Worm (Caenorhabditis elegans) whole organism, mixed stage, embryonic: ENCODE results near the gene nadk-2.

Experiments used
- M03D4.4 ChIP-seq: sonication (generic microtip); optimal IDR thresholded peaks from 2 replicates; lab custom pipeline; 2017; ENCODE audit warnings: mild to moderate bottlenecking, missing genetic modification characterization, missing compliant biosample characterization
- bed-3 ChIP-seq: fragments of 200-800 bp; sonication (Bioruptor generic); optimal IDR thresholded peaks from 3 replicates; lab custom pipeline; 2018; ENCODE audit warnings: mild to moderate bottlenecking, missing genetic modification characterization, moderate library complexity, missing compliant biosample characterization
- ceh-39 ChIP-seq: fragments of 150-350 bp; optimal IDR thresholded peaks from 2 replicates; lab custom pipeline; 2014; ENCODE audit warnings: missing biosample characterization, missing genetic modification characterization
- ceh-43 ChIP-seq: fragments of 200-800 bp; sonication (Bioruptor generic); optimal IDR thresholded peaks from 2 replicates; lab custom pipeline; 2018; ENCODE audit warnings: mild to moderate bottlenecking, missing genetic modification characterization, moderate library complexity, missing compliant biosample characterization
- ceh-83 ChIP-seq: fragments of 200-800 bp; sonication (Bioruptor generic); optimal IDR thresholded peaks from 2 replicates; lab custom pipeline; 2018; ENCODE audit warnings: mild to moderate bottlenecking, missing genetic modification characterization, missing compliant biosample characterization
- ces-1 ChIP-seq: fragments of 150-350 bp; optimal IDR thresholded peaks from 2 replicates; lab custom pipeline; 2014; ENCODE audit warnings: missing biosample characterization, missing genetic modification reagents, missing genetic modification characterization
- cnd-1 ChIP-seq: fragments of 200-800 bp; sonication (Bioruptor generic); optimal IDR thresholded peaks from 2 replicates; lab custom pipeline; 2018; ENCODE audit warnings: mild to moderate bottlenecking, missing genetic modification characterization, missing compliant biosample characterization
- drap-1 ChIP-seq: fragments of 200-800 bp; sonication (Bioruptor generic); optimal IDR thresholded peaks from 3 replicates; lab custom pipeline; 2018; ENCODE audit warnings: mild to moderate bottlenecking, missing genetic modification characterization, missing compliant biosample characterization
- elt-1 ChIP-seq: sonication (generic microtip); optimal IDR thresholded peaks from 2 replicates; lab custom pipeline; 2017; ENCODE audit warnings: missing genetic modification characterization, mild to moderate bottlenecking, missing compliant biosample characterization, antibody characterized with exemption, moderate library complexity, borderline replicate concordance; ENCODE audit not compliant: insufficient read depth
- elt-3 ChIP-seq: fragments of 150-350 bp; optimal IDR thresholded peaks from 2 replicates; lab custom pipeline; 2014; ENCODE audit warnings: missing biosample characterization, missing genetic modification characterization
- flh-1 ChIP-seq: fragments of 200-800 bp; sonication (Bioruptor generic); optimal IDR thresholded peaks from 2 replicates; lab custom pipeline; 2018; ENCODE audit warnings: mild to moderate bottlenecking, missing genetic modification characterization, moderate library complexity, missing compliant biosample characterization
- ham-2 ChIP-seq: fragments of 200-800 bp; sonication (Bioruptor generic); optimal IDR thresholded peaks from 2 replicates; lab custom pipeline; 2018; ENCODE audit warnings: mild to moderate bottlenecking, missing genetic modification characterization, missing compliant biosample characterization
- hlh-1 ChIP-seq: fragments of 150-350 bp; optimal IDR thresholded peaks from 2 replicates; lab custom pipeline; 2014; ENCODE audit warnings: missing biosample characterization, missing genetic modification reagents, missing genetic modification characterization
- lin-13 ChIP-seq: fragments of 150-350 bp; optimal IDR thresholded peaks from 2 replicates; lab custom pipeline; 2014; ENCODE audit warnings: missing biosample characterization, missing genetic modification characterization
- lin-32 ChIP-seq: fragments of 200-800 bp; sonication (Bioruptor generic); optimal IDR thresholded peaks from 2 replicates; lab custom pipeline; 2018; ENCODE audit warnings: mild to moderate bottlenecking, missing genetic modification characterization, missing compliant biosample characterization
- lsy-2 ChIP-seq: fragments of 150-350 bp; optimal IDR thresholded peaks from 2 replicates; lab custom pipeline; 2014; ENCODE audit warnings: missing biosample characterization, missing genetic modification characterization
- mab-5 ChIP-seq: fragments of 150-350 bp; optimal IDR thresholded peaks from 2 replicates; lab custom pipeline; 2014; ENCODE audit warnings: missing biosample characterization, missing genetic modification characterization
- mep-1 ChIP-seq: fragments of 150-350 bp; optimal IDR thresholded peaks from 2 replicates; lab custom pipeline; 2017; ENCODE audit warnings: missing biosample characterization, missing genetic modification reagents, missing genetic modification characterization, inconsistent platforms
- mls-2 ChIP-seq: sonication (generic microtip); optimal IDR thresholded peaks from 2 replicates; lab custom pipeline; 2016; ENCODE audit warnings: mild to moderate bottlenecking, missing genetic modification characterization, moderate library complexity, missing compliant biosample characterization
- nhr-12 ChIP-seq: fragments of 150-350 bp; optimal IDR thresholded peaks from 2 replicates; lab custom pipeline; 2014; ENCODE audit warnings: missing biosample characterization, missing genetic modification characterization
- nhr-2 ChIP-seq: fragments of 150-350 bp; optimal IDR thresholded peaks from 2 replicates; lab custom pipeline; 2014; ENCODE audit warnings: missing biosample characterization, missing genetic modification characterization
- nhr-237 ChIP-seq: fragments of 150-350 bp; optimal IDR thresholded peaks from 2 replicates; lab custom pipeline; 2014; ENCODE audit warnings: missing biosample characterization, missing genetic modification characterization
- nhr-28 ChIP-seq: fragments of 150-350 bp; optimal IDR thresholded peaks from 2 replicates; lab custom pipeline; 2014; ENCODE audit warnings: missing biosample characterization, missing genetic modification characterization
- nhr-76 ChIP-seq: sonication (generic microtip); optimal IDR thresholded peaks from 2 replicates; lab custom pipeline; 2017; ENCODE audit warnings: missing biosample characterization, missing genetic modification characterization
- pha-4 ChIP-seq: fragments of 150-350 bp; optimal IDR thresholded peaks from 2 replicates; lab custom pipeline; 2018; ENCODE audit warnings: missing biosample characterization, missing genetic modification reagents, missing genetic modification characterization
- sem-2 ChIP-seq: fragments of 200-800 bp; sonication (Bioruptor generic); optimal IDR thresholded peaks from 2 replicates; lab custom pipeline; 2018; ENCODE audit warnings: mild to moderate bottlenecking, missing genetic modification characterization, missing compliant biosample characterization
- snpc-4 ChIP-seq: fragments of 150-350 bp; optimal IDR thresholded peaks from 2 replicates; lab custom pipeline; 2014; ENCODE audit warnings: missing biosample characterization, missing genetic modification characterization
- sptf-1 ChIP-seq: sonication (generic microtip); optimal IDR thresholded peaks from 2 replicates; lab custom pipeline; 2017; ENCODE audit warnings: mild to moderate bottlenecking, missing genetic modification characterization, moderate library complexity, missing compliant biosample characterization
- tbx-8 ChIP-seq: fragments of 200-800 bp; sonication (Bioruptor generic); optimal IDR thresholded peaks from 2 replicates; lab custom pipeline; 2018; ENCODE audit warnings: mild to moderate bottlenecking, missing genetic modification characterization, moderate library complexity, missing compliant biosample characterization
- unc-39 ChIP-seq: fragments of 150-350 bp; optimal IDR thresholded peaks from 2 replicates; lab custom pipeline; 2014; ENCODE audit warnings: missing biosample characterization, missing genetic modification characterization
- unc-62 ChIP-seq: fragments of 150-350 bp; optimal IDR thresholded peaks from 2 replicates; lab custom pipeline; 2014; ENCODE audit warnings: missing biosample characterization, missing genetic modification reagents, missing genetic modification characterization
- zip-8 ChIP-seq: fragments of 150-350 bp; optimal IDR thresholded peaks from 2 replicates; lab custom pipeline; 2014; ENCODE audit warnings: missing biosample characterization, missing genetic modification characterization
- ztf-11 ChIP-seq: fragments of 150-350 bp; optimal IDR thresholded peaks from 2 replicates; lab custom pipeline; 2014; ENCODE audit warnings: missing biosample characterization, missing genetic modification characterization

The nadk-2 gene

DNA sequence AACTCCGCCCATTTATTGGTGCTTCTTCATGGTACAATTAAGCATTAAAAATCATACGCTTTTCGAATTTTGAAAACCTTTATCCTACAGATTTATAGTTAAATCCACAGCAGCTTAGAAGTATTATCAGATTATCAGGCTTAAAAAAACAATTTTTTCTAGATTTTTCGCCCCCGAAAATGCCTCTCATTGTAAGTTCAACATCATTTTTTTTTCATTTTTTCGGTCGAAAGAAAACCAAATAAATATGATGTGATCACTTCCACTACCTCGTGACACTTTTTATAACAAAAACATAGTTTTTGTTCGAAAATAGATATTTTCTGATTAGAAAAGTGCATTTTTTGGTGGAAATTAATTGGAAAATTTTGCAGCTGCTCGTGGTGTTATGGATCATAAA lies 8.3 kb upstream of the nadk-2 start:
- TF ChIP-seq mep-1 (tag; lab: Kevin White, UChicago) (no peak), sptf-1 (tag; lab: Kevin White, UChicago) (no peak), nhr-237 (no peak)

DNA sequence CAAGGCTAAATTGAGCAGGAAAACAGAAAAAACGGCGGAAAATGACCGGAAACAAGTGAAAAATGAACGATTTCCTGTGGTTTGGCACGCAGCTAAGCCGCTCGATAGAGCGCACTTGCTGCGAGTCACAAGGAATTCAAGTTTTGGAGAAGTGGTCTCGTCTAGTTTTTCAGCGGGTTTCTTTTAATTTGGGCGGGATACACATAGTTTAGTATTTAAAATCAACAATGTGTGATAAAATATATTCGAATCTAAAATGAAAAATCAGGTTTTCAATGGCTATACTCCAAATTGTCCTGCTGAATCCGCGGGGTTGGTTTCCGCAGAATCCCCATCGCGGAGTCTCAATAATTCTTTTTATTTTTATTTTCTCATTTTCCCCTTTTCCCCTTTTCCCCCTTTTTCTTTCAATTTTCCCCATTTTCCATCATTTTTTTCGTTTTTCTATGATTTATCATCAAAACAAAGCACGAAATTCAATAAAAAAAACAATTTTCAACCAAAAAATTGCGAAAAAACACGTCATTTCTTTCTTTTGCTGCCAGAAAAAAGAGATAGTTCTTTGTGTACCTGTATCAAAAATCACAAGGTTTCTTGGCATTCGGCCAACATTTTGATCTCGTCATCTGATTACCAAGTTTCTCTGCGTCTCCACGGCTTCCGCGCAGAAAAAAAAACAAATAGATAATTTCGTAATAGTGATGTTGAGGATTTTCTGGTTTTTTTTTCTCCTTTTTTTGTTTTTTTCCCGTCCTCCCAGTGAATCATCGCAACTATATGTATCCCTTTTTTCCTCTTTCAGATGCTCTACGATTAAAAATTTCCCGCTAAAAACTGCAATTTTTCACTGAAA lies 7.0 kb upstream of the nadk-2 start, which contains the start of gene ippk-1:
Gene ippk-1, plus strand, starts transcription at position 803 of the 853 bp plus-strand sequence.
- peak; percentile 50 for TF ChIP-seq lsy-2 (tag; lab: Kevin White, UChicago)
- TF ChIP-seq drap-1 (GFP tag; lab: Kevin White, UChicago), result peak; percentile 56
- peak; percentile 53 for TF ChIP-seq lin-32 (GFP tag; lab: Kevin White, UChicago)
- TF ChIP-seq nhr-237, result no peak
- peak; percentile 27 for TF ChIP-seq bed-3
- TF ChIP-seq cnd-1 (tag; lab: Kevin White, UChicago), result peak; percentile 35
- peak; percentile 54 for TF ChIP-seq M03D4.4
- TF ChIP-seq pha-4 (tag; lab: Kevin White, UChicago), result peak; percentile 45
- no peak for TF ChIP-seq mab-5
- peak; percentile 78 for TF ChIP-seq ces-1
- TF ChIP-seq ceh-43 (GFP tag; lab: Kevin White, UChicago), result peak; percentile 56
- TF ChIP-seq ceh-39 (tag; lab: Kevin White, UChicago), result no peak
- no peak for TF ChIP-seq nhr-76 (tag; lab: Kevin White, UChicago)
- TF ChIP-seq sptf-1 (tag; lab: Kevin White, UChicago), result peak; percentile 87
- peak; percentile 63 for TF ChIP-seq tbx-8 (GFP tag; lab: Kevin White, UChicago)
- peak; percentile 42 for TF ChIP-seq mep-1 (tag; lab: Kevin White, UChicago)
- TF ChIP-seq ham-2 (GFP tag; lab: Kevin White, UChicago), result peak; percentile 60
- peak; percentile 44 for TF ChIP-seq sem-2 (GFP tag; lab: Kevin White, UChicago)
- peak; percentile 85 for TF ChIP-seq mls-2 (tag; lab: Kevin White, UChicago)
- peak; percentile 21 for TF ChIP-seq lin-13 (tag; lab: Kevin White, UChicago)

DNA sequence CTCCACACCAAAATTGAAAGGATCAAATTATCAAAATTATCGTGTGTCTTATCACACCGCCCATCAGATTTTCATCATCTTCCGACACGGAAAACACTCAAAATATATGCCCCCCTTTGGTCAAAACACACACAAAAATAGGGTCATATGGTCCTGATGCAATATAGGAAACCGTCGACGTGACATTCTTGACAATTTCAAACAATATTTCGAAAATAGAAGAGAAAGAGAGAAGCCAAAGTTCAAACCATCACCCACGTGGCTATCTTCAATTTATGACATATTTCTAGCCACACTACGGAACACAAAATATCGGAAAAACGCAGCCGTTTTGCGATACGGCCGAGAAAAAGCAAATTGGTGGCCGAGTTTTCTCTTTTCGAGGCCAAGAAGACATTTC lies 1.2 kb downstream of the nadk-2 start:
- TF ChIP-seq flh-1 (GFP tag; lab: Kevin White, UChicago) (no peak), lin-13 (tag; lab: Kevin White, UChicago) (no peak), nhr-12 (tag; lab: Kevin White, UChicago) (no peak), ceh-83 (GFP tag; lab: Kevin White, UChicago) (no peak), mep-1 (tag; lab: Kevin White, UChicago) (no peak), snpc-4 (tag; lab: Kevin White, UChicago) (no peak), ces-1 (no peak), ztf-11 (tag; lab: Kevin White, UChicago) (no peak), mls-2 (tag; lab: Kevin White, UChicago) (no peak), hlh-1 (tag; lab: Kevin White, UChicago) (no peak), ceh-43 (GFP tag; lab: Kevin White, UChicago) (no peak), nhr-28 (tag; lab: Kevin White, UChicago) (no peak), zip-8 (tag; lab: Kevin White, UChicago) (no peak), unc-62 (GFP tag; lab: Kevin White, UChicago) (no peak), nhr-2 (tag; lab: Kevin White, UChicago) (no peak), cnd-1 (tag; lab: Kevin White, UChicago) (no peak), lsy-2 (tag; lab: Kevin White, UChicago) (no peak)
- TF ChIP-seq, all 35 proteins: peak for 0

DNA sequence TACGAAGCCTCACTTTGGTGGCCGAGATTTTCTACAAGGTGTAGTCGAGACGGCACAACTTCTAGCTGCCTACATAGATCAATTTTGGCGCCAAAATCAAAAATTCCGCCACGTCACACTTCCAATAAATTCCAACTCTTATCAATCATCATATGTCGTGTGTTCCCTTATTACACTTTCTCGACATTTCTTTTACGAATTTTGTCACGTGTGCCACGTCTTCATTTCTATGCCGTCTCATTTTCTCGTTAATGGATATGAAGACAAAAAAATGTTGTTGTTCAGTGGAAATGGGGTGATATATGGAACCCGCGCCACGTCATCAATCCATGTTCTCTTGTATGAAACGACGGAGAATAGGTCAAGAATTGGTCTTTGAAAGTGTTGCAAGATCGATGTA lies 2.2 kb downstream of the nadk-2 start:
- TF ChIP-seq elt-3 (tag; lab: Kevin White, UChicago) (no peak), mab-5 (no peak), lin-13 (tag; lab: Kevin White, UChicago) (no peak), unc-39 (no peak), ceh-43 (GFP tag; lab: Kevin White, UChicago) (no peak), elt-1 (tag; lab: Kevin White, UChicago) (no peak), flh-1 (GFP tag; lab: Kevin White, UChicago) (no peak)
